Fruit fly (Drosophila melanogaster) ovary, adult (tissue): ENCODE results near the gene CG31800.

ENCODE experiments used
- CG17801 ChIP-seq: fragments of 200-800 bp; optimal IDR thresholded peaks from 2 replicates; lab custom pipeline; 2019; ENCODE audit warnings: missing biosample characterization, mild to moderate bottlenecking, missing genetic modification characterization, moderate library complexity; ENCODE audit not compliant: partially characterized antibody

The CG31800 gene

dm6 chr2L:19034213-19034929, at the start of gene CG31800, which contains the start of gene mib2:
CG31800 (minus strand) TSS chr2L:19034576.
mib2 (plus strand) TSS chr2L:19034444.
- peak; percentile 11 for TF ChIP-seq CG17801 (GFP tag; lab: Kevin White, UChicago)

DNA sequence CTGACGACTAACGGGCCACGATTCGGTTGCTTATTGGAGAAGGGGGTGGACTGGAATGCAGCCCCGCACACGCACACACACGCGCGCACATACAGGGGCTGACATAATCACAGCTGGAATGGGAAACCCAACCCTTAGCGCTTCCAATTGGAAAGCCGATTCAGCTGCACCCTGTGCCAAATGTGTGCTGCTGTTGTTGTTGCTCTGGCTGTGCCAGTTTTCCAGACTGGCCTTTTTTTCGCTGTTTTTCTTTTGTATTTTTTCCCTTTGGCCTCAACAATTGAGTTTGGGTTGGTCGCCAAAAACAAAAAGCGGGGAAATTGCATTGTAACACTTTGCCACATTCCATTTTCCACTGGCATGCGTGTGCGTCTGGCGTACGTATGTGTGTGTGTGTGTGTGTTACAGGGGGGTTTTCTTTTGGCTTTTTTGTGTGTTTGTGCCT, 49.0 kb upstream of the CG31800 start:
- TF ChIP-seq CG17801 (GFP tag; lab: Kevin White, UChicago): no peak

DNA sequence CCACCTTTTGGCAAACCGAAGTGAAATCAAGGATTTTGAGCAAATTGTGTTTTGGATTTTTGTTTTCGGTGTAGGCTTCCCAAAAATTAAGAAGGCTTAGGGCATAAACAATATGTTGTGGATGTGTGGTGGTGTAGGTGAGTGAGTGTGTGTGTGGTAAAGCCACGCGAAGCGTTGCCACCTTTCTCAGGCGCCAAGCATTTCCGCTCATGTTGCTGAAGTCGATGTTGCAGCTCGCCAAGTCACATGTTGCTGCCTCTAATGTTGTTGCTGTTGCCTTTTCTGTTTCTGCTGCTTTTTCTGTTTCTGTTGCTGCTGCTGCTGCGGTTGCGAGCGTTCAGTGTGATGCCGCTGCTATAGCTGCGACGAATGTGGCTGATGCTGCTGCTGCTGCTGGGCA, 45.4 kb upstream of the CG31800 start:
- TF ChIP-seq CG17801 (GFP tag; lab: Kevin White, UChicago): no peak

DNA sequence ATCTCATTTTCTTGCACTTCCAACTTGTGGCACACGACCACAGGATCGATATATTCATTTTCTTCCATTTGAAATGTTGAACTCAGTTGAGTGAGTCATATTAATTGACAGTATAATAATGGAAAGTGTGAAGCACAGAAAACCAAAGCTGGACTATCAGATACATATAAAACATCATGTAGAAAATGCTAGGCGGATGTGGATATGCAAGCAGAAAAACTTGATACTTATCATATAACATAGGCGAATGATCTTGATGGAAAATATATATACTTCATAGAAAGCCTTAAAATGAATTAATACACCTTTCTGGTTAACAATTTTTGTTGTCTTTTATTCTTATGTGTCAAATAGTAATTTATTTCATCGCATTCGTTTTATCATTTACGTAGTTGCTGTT, 44.6 kb upstream of the CG31800 start, which contains the start of gene CG10700:
TSS of gene CG10700 (minus strand) at position 101 of the 400 bp plus-strand sequence.
- TF ChIP-seq CG17801 (GFP tag; lab: Kevin White, UChicago): no peak

dm6 chr2L:19074099-19074828, 39.9 kb upstream of the CG31800 start, which contains the start of gene CG17572:
CG17572 (minus strand) TSS chr2L:19074149.
- TF ChIP-seq CG17801 (GFP tag; lab: Kevin White, UChicago): no peak

- TF ChIP-seq CG17801 (GFP tag; lab: Kevin White, UChicago): no peak
Measured at dm6 chr2L:19071713-19072112, 37.3 kb upstream of the CG31800 start.

DNA sequence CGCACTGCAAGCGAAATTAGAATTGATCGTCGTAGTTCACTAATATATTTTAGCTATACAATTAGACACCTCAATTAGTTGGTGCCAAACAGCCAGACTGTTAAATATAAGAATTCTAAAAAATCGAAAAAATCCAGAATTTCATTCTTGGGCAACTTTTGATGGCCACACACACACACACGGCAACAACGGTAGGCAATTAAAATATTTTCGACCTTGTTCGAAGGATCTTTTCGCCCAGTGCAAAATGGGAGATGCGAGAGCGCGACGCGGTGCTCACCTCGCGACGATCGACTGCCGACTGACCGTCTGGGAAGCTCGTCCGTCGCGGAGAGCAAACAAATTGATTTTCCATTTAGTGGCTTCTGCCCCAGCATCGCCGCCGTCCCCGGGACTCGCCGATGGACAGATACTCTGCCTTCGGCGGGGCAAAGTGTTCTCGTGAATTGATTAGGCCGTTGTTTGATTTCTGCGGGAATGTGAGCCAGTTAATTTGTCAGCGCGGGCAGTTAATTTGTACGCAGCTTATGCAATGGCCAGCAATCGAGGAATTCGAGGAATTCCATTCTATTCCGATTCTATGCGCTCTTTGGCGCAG, 35.3 kb upstream of the CG31800 start, which contains the start of gene CG10702:
TSS of gene CG10702 (minus strand) at position 304 of the 598 bp plus-strand sequence.
- no peak for TF ChIP-seq CG17801 (GFP tag; lab: Kevin White, UChicago)

DNA sequence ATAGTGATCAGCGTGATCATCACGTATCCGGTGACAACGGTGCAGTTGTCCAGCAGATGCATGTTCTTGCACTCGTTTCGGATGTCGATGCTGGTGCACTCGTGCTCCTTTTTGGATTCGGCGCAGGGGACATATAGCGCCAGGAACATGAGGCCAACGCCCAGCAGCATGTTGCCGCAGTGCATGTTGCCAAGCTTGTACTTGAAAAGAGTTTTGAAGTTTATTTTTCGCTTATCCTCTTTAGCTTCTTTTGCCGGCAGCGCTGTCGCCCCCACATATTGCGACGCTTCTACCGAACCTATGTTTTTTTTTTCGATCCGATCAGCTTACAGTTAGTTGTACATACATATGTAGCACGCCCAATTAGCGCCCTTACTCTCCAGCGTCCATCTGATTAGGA, 34.0 kb upstream of the CG31800 start:
- no peak for TF ChIP-seq CG17801 (GFP tag; lab: Kevin White, UChicago)

DNA sequence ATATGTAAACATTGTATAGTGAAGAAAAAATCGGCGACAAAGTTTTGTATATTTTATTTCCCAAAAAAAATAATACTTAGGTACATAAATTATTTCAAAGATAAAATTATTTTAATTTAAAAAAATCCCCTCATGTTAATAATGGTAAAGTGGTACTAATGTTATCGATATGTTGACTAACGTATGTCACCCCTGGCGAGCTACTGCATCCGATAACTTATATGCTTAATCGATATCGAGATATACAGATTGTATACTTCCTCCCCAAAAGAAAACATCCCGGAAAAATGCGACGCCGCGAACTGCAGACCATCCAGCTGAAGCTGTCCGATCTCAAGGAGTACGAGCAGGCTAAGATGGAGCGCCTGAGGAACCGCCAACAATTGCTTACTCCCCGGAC, 30.3 kb upstream of the CG31800 start, which contains the start of gene CG17343:
TSS of gene CG17343 (plus strand) at position 224 of the 400 bp plus-strand sequence.
- peak; percentile 13 for TF ChIP-seq CG17801 (GFP tag; lab: Kevin White, UChicago)

DNA sequence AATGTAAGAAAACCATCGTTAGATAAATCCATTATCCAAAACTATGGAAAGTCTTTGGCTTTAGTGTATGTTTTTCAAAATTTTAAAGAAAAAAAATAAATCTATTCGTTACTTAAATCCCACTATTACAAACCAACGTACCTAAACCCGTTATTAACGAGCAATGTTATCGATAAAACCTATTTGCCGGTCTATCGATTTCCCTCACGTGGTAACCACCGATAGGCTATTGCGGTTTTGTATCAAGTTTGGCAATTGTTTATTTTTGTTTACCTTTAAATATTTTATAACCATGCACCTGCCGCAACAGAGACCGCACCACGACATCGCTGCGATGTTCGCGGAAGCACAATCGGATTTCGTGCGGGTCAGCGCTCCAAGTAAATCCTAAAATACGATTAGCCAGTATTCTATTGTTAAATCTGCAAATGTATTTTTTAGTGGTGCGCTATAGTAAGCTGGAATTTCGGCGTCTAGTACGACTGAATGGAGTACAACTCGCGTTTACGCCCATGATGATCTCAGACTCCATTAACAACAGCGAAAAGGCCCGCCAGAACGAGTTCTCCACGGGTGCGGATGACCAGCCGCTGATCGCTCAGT, 28.8 kb upstream of the CG31800 start, which contains the start of gene Dus4:
TSS of gene Dus4 (plus strand) at position 206 of the 603 bp plus-strand sequence.
- TF ChIP-seq CG17801 (GFP tag; lab: Kevin White, UChicago): no peak

- TF ChIP-seq CG17801 (GFP tag; lab: Kevin White, UChicago): no peak
Measured at dm6 chr2L:19058916-19059315, 24.5 kb upstream of the CG31800 start, which contains the start of gene Phlpp. Phlpp (plus strand) TSS chr2L:19059129.

DNA sequence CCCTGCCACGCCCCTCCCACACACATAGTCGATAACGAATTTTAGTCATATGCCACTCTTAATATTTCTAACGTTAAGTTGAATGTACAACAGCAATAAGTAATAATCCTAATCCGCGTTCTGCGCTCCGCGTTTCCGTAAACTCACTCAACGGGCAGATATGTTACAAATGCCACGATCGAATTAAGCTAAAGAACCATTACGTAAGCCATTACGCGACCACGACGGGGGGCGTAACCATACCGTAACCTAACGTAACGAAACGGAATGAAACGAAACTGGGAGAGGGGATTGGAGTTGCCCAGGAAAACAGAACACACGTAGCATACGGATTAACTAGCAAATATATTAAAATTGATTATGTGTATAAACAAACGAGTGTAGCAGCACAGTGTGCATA, 23.4 kb upstream of the CG31800 start:
- TF ChIP-seq CG17801 (GFP tag; lab: Kevin White, UChicago): no peak

dm6 chr2L:19054516-19054887, 20.1 kb upstream of the CG31800 start:
- TF ChIP-seq CG17801 (GFP tag; lab: Kevin White, UChicago): no peak

- TF ChIP-seq CG17801 (GFP tag; lab: Kevin White, UChicago): no peak
Measured at dm6 chr2L:19053860-19054515, 19.6 kb upstream of the CG31800 start, which contains the start of gene CG10492. CG10492 (plus strand) TSS chr2L:19054078.
